Worm (Caenorhabditis elegans): Measurements from ENCODE around the gene tost-1.

Gene tost-1

ce11 chrIII:4870478-4870877 lies 7.6 kb downstream of the tost-1 start, which contains the start of gene gipc-1:
gipc-1 (plus strand) TSS chrIII:4870778.
- TF ChIP-seq nhr-237 (tag; optimal IDR thresholded peaks at IDR 0.05) = no peak
- TF ChIP-seq ces-1 (GFP tag; optimal IDR thresholded peaks at IDR 0.05) = no peak
- TF ChIP-seq snpc-4 (tag; optimal IDR thresholded peaks at IDR 0.05) = no peak
- no peak for TF ChIP-seq drap-1 (GFP tag; optimal IDR thresholded peaks at IDR 0.05)
- TF ChIP-seq lsy-2 (tag; optimal IDR thresholded peaks at IDR 0.05) = no peak
- no peak for TF ChIP-seq elt-1 (tag; optimal IDR thresholded peaks at IDR 0.05; ENCODE audit: borderline replicate concordance, insufficient read depth)
- no peak for TF ChIP-seq unc-62 (GFP tag; optimal IDR thresholded peaks at IDR 0.05)
- TF ChIP-seq M03D4.4 (tag; optimal IDR thresholded peaks at IDR 0.05) = no peak
- no peak for TF ChIP-seq nhr-12 (tag; optimal IDR thresholded peaks at IDR 0.05)
- TF ChIP-seq flh-1 (GFP tag; optimal IDR thresholded peaks at IDR 0.05) = no peak
- TF ChIP-seq unc-39 (tag; optimal IDR thresholded peaks at IDR 0.05) = no peak
- no peak for TF ChIP-seq cnd-1 (tag; optimal IDR thresholded peaks at IDR 0.05)
- no peak for TF ChIP-seq hlh-1 (tag; optimal IDR thresholded peaks at IDR 0.05)
- no peak for TF ChIP-seq zip-8 (tag; optimal IDR thresholded peaks at IDR 0.05)
- no peak for TF ChIP-seq mep-1 (tag; optimal IDR thresholded peaks at IDR 0.05)
- no peak for TF ChIP-seq nhr-28 (tag; optimal IDR thresholded peaks at IDR 0.05)
- no peak for TF ChIP-seq sem-2 (GFP tag; optimal IDR thresholded peaks at IDR 0.05)

ce11 chrIII:4868643-4869042 lies 9.5 kb downstream of the tost-1 start, which contains the start of the genes msd-4 and C35D10.3:
msd-4 (minus strand) TSS chrIII:4868743.
C35D10.3 (plus strand) TSS chrIII:4868921.
- TF ChIP-seq nhr-76 (tag; optimal IDR thresholded peaks at IDR 0.05) (no peak), ztf-11 (tag; optimal IDR thresholded peaks at IDR 0.05) (no peak), unc-62 (GFP tag; optimal IDR thresholded peaks at IDR 0.05) (no peak), lin-32 (GFP tag; optimal IDR thresholded peaks at IDR 0.05) (no peak), ceh-43 (GFP tag; optimal IDR thresholded peaks at IDR 0.05) (no peak), tbx-8 (GFP tag; optimal IDR thresholded peaks at IDR 0.05) (no peak), bed-3 (GFP tag; optimal IDR thresholded peaks at IDR 0.05) (no peak)

- TF ChIP-seq elt-1 (tag; optimal IDR thresholded peaks at IDR 0.05; ENCODE audit: borderline replicate concordance, insufficient read depth) = no peak
- no peak for TF ChIP-seq nhr-12 (tag; optimal IDR thresholded peaks at IDR 0.05)
- TF ChIP-seq unc-39 (tag; optimal IDR thresholded peaks at IDR 0.05) = no peak
- no peak for TF ChIP-seq tbx-8 (GFP tag; optimal IDR thresholded peaks at IDR 0.05)
- TF ChIP-seq unc-62 (GFP tag; optimal IDR thresholded peaks at IDR 0.05) = no peak
- no peak for TF ChIP-seq lsy-2 (tag; optimal IDR thresholded peaks at IDR 0.05)
- TF ChIP-seq ztf-11 (tag; optimal IDR thresholded peaks at IDR 0.05) = no peak
- TF ChIP-seq nhr-2 (tag; optimal IDR thresholded peaks at IDR 0.05) = no peak
- TF ChIP-seq nhr-28 (tag; optimal IDR thresholded peaks at IDR 0.05) = no peak
- TF ChIP-seq drap-1 (GFP tag; optimal IDR thresholded peaks at IDR 0.05) = no peak
- TF ChIP-seq pha-4 (tag; optimal IDR thresholded peaks at IDR 0.05) = no peak
- no peak for TF ChIP-seq blmp-1 (tag; optimal IDR thresholded peaks at IDR 0.05)
- TF ChIP-seq ces-1 (GFP tag; optimal IDR thresholded peaks at IDR 0.05) = no peak
- TF ChIP-seq zip-8 (tag; optimal IDR thresholded peaks at IDR 0.05) = no peak
- no peak for TF ChIP-seq M03D4.4 (tag; optimal IDR thresholded peaks at IDR 0.05)
- no peak for TF ChIP-seq sem-2 (GFP tag; optimal IDR thresholded peaks at IDR 0.05)
- TF ChIP-seq mls-2 (tag; optimal IDR thresholded peaks at IDR 0.05) = no peak
- TF ChIP-seq ceh-83 (GFP tag; optimal IDR thresholded peaks at IDR 0.05) = no peak
- TF ChIP-seq ceh-43 (GFP tag; optimal IDR thresholded peaks at IDR 0.05) = no peak
Measured at ce11 chrIII:4866762-4867161, 11.3 kb downstream of the tost-1 start, which contains the start of gene C35D10.17. C35D10.17 (plus strand) TSS chrIII:4867062.

ce11 chrIII:4863127-4863526 lies 15.0 kb downstream of the tost-1 start, which contains the start of gene coq-8:
coq-8 (plus strand) TSS chrIII:4863427.
- TF ChIP-seq elt-3 (tag; optimal IDR thresholded peaks at IDR 0.05) (no peak), ham-2 (GFP tag; optimal IDR thresholded peaks at IDR 0.05) (no peak), drap-1 (GFP tag; optimal IDR thresholded peaks at IDR 0.05) (no peak), mls-2 (tag; optimal IDR thresholded peaks at IDR 0.05) (no peak), cnd-1 (tag; optimal IDR thresholded peaks at IDR 0.05) (no peak), unc-62 (GFP tag; optimal IDR thresholded peaks at IDR 0.05) (no peak), blmp-1 (tag; optimal IDR thresholded peaks at IDR 0.05) (no peak), pha-4 (tag; optimal IDR thresholded peaks at IDR 0.05) (no peak), sem-2 (GFP tag; optimal IDR thresholded peaks at IDR 0.05) (no peak), mep-1 (tag; optimal IDR thresholded peaks at IDR 0.05) (no peak), snpc-4 (tag; optimal IDR thresholded peaks at IDR 0.05) (no peak)

DNA sequence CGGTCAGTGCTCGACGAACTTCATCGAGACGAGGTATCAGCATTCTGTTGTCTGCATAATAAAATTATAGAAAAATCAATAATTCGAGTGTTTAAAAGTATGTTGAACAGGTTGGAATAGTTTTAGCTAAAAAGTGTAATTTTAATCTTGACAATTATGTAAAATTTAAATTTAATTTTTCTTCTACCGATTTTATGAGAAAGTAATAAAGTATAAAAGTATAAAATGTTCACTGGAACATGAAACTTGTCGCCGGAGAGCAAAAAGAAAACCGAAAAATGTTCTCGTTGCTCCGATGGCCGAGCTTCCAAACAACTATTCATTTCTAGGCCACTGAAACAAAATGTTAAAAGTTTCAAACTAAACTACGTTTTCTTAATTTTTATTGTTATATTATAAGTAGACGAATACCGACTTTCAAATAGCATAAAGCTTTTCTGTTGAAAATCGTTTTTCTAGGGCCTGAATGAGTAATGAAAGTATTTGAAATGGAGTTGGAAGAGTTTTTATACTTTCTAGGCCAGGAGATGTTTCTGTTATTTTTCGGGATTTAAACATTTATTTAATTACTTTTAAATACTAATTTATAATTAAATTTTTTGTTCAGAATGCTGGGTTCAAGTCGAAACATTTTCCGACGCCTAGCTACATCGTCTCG lies 16.2 kb downstream of the tost-1 start, which contains the start of the genes C35D10.10 and C35D10.5:
C35D10.10 (minus strand) TSS at position 51 of the 658 bp plus-strand sequence.
C35D10.5 (plus strand) TSS at position 608 of the 658 bp plus-strand sequence.
- TF ChIP-seq lsy-2 (tag; optimal IDR thresholded peaks at IDR 0.05) (no peak), elt-3 (tag; optimal IDR thresholded peaks at IDR 0.05) (no peak), sptf-1 (tag; optimal IDR thresholded peaks at IDR 0.05) (no peak), ham-2 (GFP tag; optimal IDR thresholded peaks at IDR 0.05) (no peak)
